Fruit fly (Drosophila melanogaster): ENCODE data around the gene MESR6.

Gene MESR6

DNA sequence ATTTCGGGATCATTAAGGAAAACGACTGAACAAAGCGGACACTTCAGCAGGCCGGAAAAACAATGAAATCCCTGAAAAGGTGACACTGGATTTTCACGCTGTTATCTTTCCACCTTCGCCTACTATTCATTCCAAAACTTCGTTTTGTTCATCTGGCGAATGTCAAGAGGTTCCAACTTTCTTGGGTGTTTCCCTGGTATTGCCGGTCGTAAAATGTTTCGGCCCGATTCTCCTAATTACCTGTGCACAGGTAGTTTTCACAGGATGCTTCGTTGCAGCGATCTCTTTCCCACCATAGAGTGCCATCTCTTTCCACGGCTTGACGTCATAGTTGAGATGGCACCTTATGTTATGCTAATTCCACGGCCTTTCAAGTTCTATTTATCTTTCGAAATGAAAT is 9.3 kb upstream of the MESR6 start:
- no peak for TF ChIP-seq Dfd (GFP tag; optimal IDR thresholded peaks at IDR 0.05)
- TF ChIP-seq dmrt93B (GFP tag; optimal IDR thresholded peaks at IDR 0.05): no peak
- TF ChIP-seq N (GFP tag; optimal IDR thresholded peaks at IDR 0.05): no peak
- no peak for TF ChIP-seq rgr (GFP tag; optimal IDR thresholded peaks at IDR 0.05)
- TF ChIP-seq Rel (GFP tag; optimal IDR thresholded peaks at IDR 0.05): no peak
- no peak for TF ChIP-seq Rel (tag; optimal IDR thresholded peaks at IDR 0.05)
- no peak for TF ChIP-seq woc (GFP tag; optimal IDR thresholded peaks at IDR 0.05)
- no peak for TF ChIP-seq CrebA (GFP tag; optimal IDR thresholded peaks at IDR 0.05; ENCODE audit: borderline replicate concordance)
- TF ChIP-seq dl (GFP tag; optimal IDR thresholded peaks at IDR 0.05; ENCODE audit: insufficient read depth in 1 of 2, partially characterized antibody in 2 of 2): no peak
- no peak for TF ChIP-seq br (GFP tag; optimal IDR thresholded peaks at IDR 0.05)
- no peak for TF ChIP-seq sage (GFP tag; optimal IDR thresholded peaks at IDR 0.05)

DNA sequence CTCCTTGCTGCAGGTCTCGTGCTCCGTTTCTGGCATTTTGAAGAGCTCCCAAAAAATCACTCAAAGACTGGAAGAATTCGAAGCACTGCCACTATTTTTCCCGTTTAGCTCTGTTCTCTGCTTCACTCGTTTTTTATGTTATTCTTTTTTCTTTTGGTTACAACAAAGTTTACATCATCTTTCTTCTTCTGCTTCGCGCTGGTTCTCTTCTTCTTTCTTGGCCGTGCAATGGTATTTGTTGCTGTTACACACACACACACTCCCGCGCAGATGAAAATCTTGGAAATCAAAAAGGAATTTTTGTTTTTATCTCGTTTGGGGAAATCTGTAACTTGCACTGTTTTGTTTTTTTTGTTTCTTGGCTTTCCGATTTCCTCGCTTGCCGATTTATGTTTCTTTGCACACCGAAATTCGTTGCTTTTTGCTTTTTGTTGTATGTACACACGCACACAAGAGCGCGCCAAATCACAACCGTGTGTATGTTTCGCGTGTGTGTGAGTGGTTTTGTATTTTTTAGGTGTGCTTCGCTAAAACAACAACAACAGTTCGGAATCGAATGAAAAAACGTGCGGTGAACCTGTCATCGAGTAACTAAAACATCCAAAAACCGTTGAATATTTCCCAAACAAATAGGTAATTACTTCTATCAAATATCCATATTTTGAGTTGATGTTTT is 6.6 kb upstream of the MESR6 start:
- TF ChIP-seq Sp1 (GFP tag; optimal IDR thresholded peaks at IDR 0.05): no peak
- no peak for TF ChIP-seq Rel (GFP tag; optimal IDR thresholded peaks at IDR 0.05)
- TF ChIP-seq Rel (tag; optimal IDR thresholded peaks at IDR 0.05): no peak
- TF ChIP-seq tai (GFP tag; optimal IDR thresholded peaks at IDR 0.05): peak; percentile 53
- TF ChIP-seq br (GFP tag; optimal IDR thresholded peaks at IDR 0.05): peak; percentile 13
- no peak for TF ChIP-seq Abd-B (GFP tag; optimal IDR thresholded peaks at IDR 0.05)
- no peak for TF ChIP-seq CG32264 (GFP tag; optimal IDR thresholded peaks at IDR 0.05)
- no peak for TF ChIP-seq ey (GFP tag; optimal IDR thresholded peaks at IDR 0.05)
- TF ChIP-seq HLH106 (tag; optimal IDR thresholded peaks at IDR 0.05): no peak
- TF ChIP-seq psq (GFP tag; optimal IDR thresholded peaks at IDR 0.05): peak; percentile 67
- no peak for TF ChIP-seq pan (optimal IDR thresholded peaks at IDR 0.05)
- peak; percentile 4 for TF ChIP-seq OdsH (GFP tag; optimal IDR thresholded peaks at IDR 0.05)
- TF ChIP-seq h (GFP tag; optimal IDR thresholded peaks at IDR 0.05): peak; percentile 26
- no peak for TF ChIP-seq CG9705 (GFP tag; optimal IDR thresholded peaks at IDR 0.05)
- TF ChIP-seq CrebA (GFP tag; optimal IDR thresholded peaks at IDR 0.05; ENCODE audit: borderline replicate concordance): no peak
- no peak for TF ChIP-seq dl (GFP tag; optimal IDR thresholded peaks at IDR 0.05; ENCODE audit: insufficient read depth in 1 of 2, partially characterized antibody in 2 of 2)
- no peak for TF ChIP-seq Mio (GFP tag; optimal IDR thresholded peaks at IDR 0.05)
- no peak for TF ChIP-seq usp (GFP tag; optimal IDR thresholded peaks at IDR 0.05)

dm6 chr3L:19086364-19087200 is 5.9 kb upstream of the MESR6 start, which contains the start of gene Mkp3:
Mkp3 (minus strand) TSS chr3L:19086426.
- no peak for TF ChIP-seq Jra (GFP tag; optimal IDR thresholded peaks at IDR 0.05)
- TF ChIP-seq tai (GFP tag; optimal IDR thresholded peaks at IDR 0.05): no peak
- TF ChIP-seq foxo (GFP tag; optimal IDR thresholded peaks at IDR 0.05): peak in 1 of 2 experiments; percentile 86
- TF ChIP-seq sv (GFP tag; optimal IDR thresholded peaks at IDR 0.05): peak; percentile 84
- peak; percentile 82 for TF ChIP-seq psq (GFP tag; optimal IDR thresholded peaks at IDR 0.05)
- no peak for TF ChIP-seq GATAd (GFP tag; optimal IDR thresholded peaks at IDR 0.05)
- TF ChIP-seq brk (GFP tag; optimal IDR thresholded peaks at IDR 0.05): peak; percentile 81
- TF ChIP-seq CG9705 (GFP tag; optimal IDR thresholded peaks at IDR 0.05): peak; percentile 73
- peak in 1 of 2 experiments; percentile 25 for TF ChIP-seq dl (GFP tag; optimal IDR thresholded peaks at IDR 0.05; ENCODE audit: insufficient read depth in 1 of 2, partially characterized antibody in 2 of 2)
- TF ChIP-seq Sp1 (GFP tag; optimal IDR thresholded peaks at IDR 0.05): peak; percentile 92
- TF ChIP-seq Dif (GFP tag; optimal IDR thresholded peaks at IDR 0.05; ENCODE audit: partially characterized antibody): peak; percentile 53
- no peak for TF ChIP-seq Abd-B (GFP tag; optimal IDR thresholded peaks at IDR 0.05)
- no peak for TF ChIP-seq jim (GFP tag; optimal IDR thresholded peaks at IDR 0.05)
- peak; percentile 87 for TF ChIP-seq OdsH (GFP tag; optimal IDR thresholded peaks at IDR 0.05)
- TF ChIP-seq Myc (optimal IDR thresholded peaks at IDR 0.05): no peak
- no peak for TF ChIP-seq Vsx2 (GFP tag; optimal IDR thresholded peaks at IDR 0.05; ENCODE audit: partially characterized antibody)
- TF ChIP-seq Hnf4 (GFP tag; optimal IDR thresholded peaks at IDR 0.05): peak; percentile 66
- TF ChIP-seq Hr83 (GFP tag; optimal IDR thresholded peaks at IDR 0.05; ENCODE audit: poor library complexity, severe bottlenecking): peak; percentile 29
- TF ChIP-seq CrebA (GFP tag; optimal IDR thresholded peaks at IDR 0.05; ENCODE audit: borderline replicate concordance): no peak
- no peak for TF ChIP-seq CG32264 (GFP tag; optimal IDR thresholded peaks at IDR 0.05)
- peak; percentile 68 for TF ChIP-seq ey (GFP tag; optimal IDR thresholded peaks at IDR 0.05)
- TF ChIP-seq Hr78 (GFP tag; optimal IDR thresholded peaks at IDR 0.05): no peak
- peak; percentile 63 for TF ChIP-seq woc (GFP tag; optimal IDR thresholded peaks at IDR 0.05)
- TF ChIP-seq Mio (GFP tag; optimal IDR thresholded peaks at IDR 0.05): no peak
- TF ChIP-seq dmrt93B (GFP tag; optimal IDR thresholded peaks at IDR 0.05): peak; percentile 66
- TF ChIP-seq usp (GFP tag; optimal IDR thresholded peaks at IDR 0.05): no peak
- no peak for TF ChIP-seq pan (optimal IDR thresholded peaks at IDR 0.05)
- TF ChIP-seq lola (GFP tag; optimal IDR thresholded peaks at IDR 0.05): no peak
- TF ChIP-seq br (GFP tag; optimal IDR thresholded peaks at IDR 0.05): peak; percentile 35
- peak; percentile 77 for TF ChIP-seq h (GFP tag; optimal IDR thresholded peaks at IDR 0.05)
- no peak for TF ChIP-seq N (GFP tag; optimal IDR thresholded peaks at IDR 0.05)
- peak; percentile 85 for TF ChIP-seq rgr (GFP tag; optimal IDR thresholded peaks at IDR 0.05)
- peak; percentile 76 for TF ChIP-seq fru (GFP tag; optimal IDR thresholded peaks at IDR 0.05)
- peak; percentile 80 for TF ChIP-seq Rel (GFP tag; optimal IDR thresholded peaks at IDR 0.05)
- peak; percentile 65 for TF ChIP-seq Rel (tag; optimal IDR thresholded peaks at IDR 0.05)
- no peak for TF ChIP-seq dsf (GFP tag; optimal IDR thresholded peaks at IDR 0.05; ENCODE audit: borderline replicate concordance)
- TF ChIP-seq sage (GFP tag; optimal IDR thresholded peaks at IDR 0.05): peak; percentile 62
- TF ChIP-seq Dfd (GFP tag; optimal IDR thresholded peaks at IDR 0.05): peak; percentile 69
- peak; percentile 92 for TF ChIP-seq HLH106 (tag; optimal IDR thresholded peaks at IDR 0.05)
